Worm (Caenorhabditis elegans): Measurements from ENCODE around the gene ZK1320.7.

ZK1320.7 gene

ce11 chrII:9716417-9717039, 45.1 kb downstream of the ZK1320.7 start, which contains the start of gene wee-1.3 (continued):
- TF ChIP-seq attf-4 (tag; optimal IDR thresholded peaks at IDR 0.05) = no peak

- TF ChIP-seq R02D3.7 (tag; optimal IDR thresholded peaks at IDR 0.05) (no peak), F37D6.2 (tag; optimal IDR thresholded peaks at IDR 0.05) (no peak), dpl-1 (GFP tag; optimal IDR thresholded peaks at IDR 0.05) (no peak), F49E8.2 (tag; optimal IDR thresholded peaks at IDR 0.05; ENCODE audit: borderline replicate concordance) (no peak), ctbp-1 (GFP tag; IDR thresholded peaks at IDR 0.05) (no peak), lin-15B (tag; optimal IDR thresholded peaks at IDR 0.05) (no peak), nhr-6 (tag; optimal IDR thresholded peaks at IDR 0.05) (no peak), pqm-1 (tag; optimal IDR thresholded peaks at IDR 0.05) (no peak), unc-39 (tag; optimal IDR thresholded peaks at IDR 0.05) (no peak), nhr-28 (tag; optimal IDR thresholded peaks at IDR 0.05) (no peak), attf-4 (tag; optimal IDR thresholded peaks at IDR 0.05) (no peak), dmd-6 (GFP tag; IDR thresholded peaks at IDR 0.05) (no peak), vab-7 (GFP tag; IDR thresholded peaks at IDR 0.05) (no peak), nhr-77 (tag; optimal IDR thresholded peaks at IDR 0.05) (no peak), nhr-42 (GFP tag; IDR thresholded peaks at IDR 0.05) (no peak), lim-7 (GFP tag; IDR thresholded peaks at IDR 0.05) (no peak), zfp-3 (GFP tag; conservative IDR thresholded peaks at IDR 0.05) (no peak)
These were observed 46.5 kb downstream of the ZK1320.7 start, which contains the start of gene Y53C12A.6 for ce11 chrII:9717904-9718303. Y53C12A.6 (minus strand) TSS chrII:9718004.

- peak; percentile 86 for TF ChIP-seq Y48G9A.11 (GFP tag; IDR thresholded peaks at IDR 0.05)
- TF ChIP-seq snpc-1.2 (GFP tag; IDR thresholded peaks at IDR 0.05) = 0 out of 2 replicates have a peak, but pooled peaks have one; percentile 24
- peak; percentile 77 for TF ChIP-seq lin-38 (GFP tag; IDR thresholded peaks at IDR 0.05)
- TF ChIP-seq lsy-2 (tag; optimal IDR thresholded peaks at IDR 0.05) = peak in 1 of 2 experiments; percentile 36
These were observed 47.3 kb downstream of the ZK1320.7 start, which contains the start of gene Y53C12A.11 for ce11 chrII:9718631-9719252. Y53C12A.11 (minus strand) TSS chrII:9718698.

Data from whole organism, L4 larva.